Fruit fly (Drosophila melanogaster): ENCODE results near the gene Pgk.

dm6 chr2L:2765659-2766373, 12.9 kb upstream of the Pgk start, which contains the start of the genes Snx21 and aph-1:
- TF ChIP-seq CG14655 (GFP tag; optimal IDR thresholded peaks at IDR 0.05) = peak; percentile 87
- peak; percentile 75 for TF ChIP-seq CG34367 (tag; optimal IDR thresholded peaks at IDR 0.05)
- peak; percentile 86 for TF ChIP-seq Ets98B (GFP tag; IDR thresholded peaks at IDR 0.05)
- TF ChIP-seq EcR (GFP tag; optimal IDR thresholded peaks at IDR 0.05) = peak; percentile 10
- TF ChIP-seq CG9948 (tag; optimal IDR thresholded peaks at IDR 0.05) = peak; percentile 86
- TF ChIP-seq CG10348 (GFP tag; IDR thresholded peaks at IDR 0.05) = 0 out of 2 replicates have a peak, but pooled peaks have one; percentile 48
- TF ChIP-seq Pif1A (GFP tag; optimal IDR thresholded peaks at IDR 0.05) = peak; percentile 80
